Fruit fly (Drosophila melanogaster): ENCODE results near the gene CG14710.
A peak's percentile ranks its signal among the peaks of the same experiment; 100 is the strongest.

Gene CG14710

DNA sequence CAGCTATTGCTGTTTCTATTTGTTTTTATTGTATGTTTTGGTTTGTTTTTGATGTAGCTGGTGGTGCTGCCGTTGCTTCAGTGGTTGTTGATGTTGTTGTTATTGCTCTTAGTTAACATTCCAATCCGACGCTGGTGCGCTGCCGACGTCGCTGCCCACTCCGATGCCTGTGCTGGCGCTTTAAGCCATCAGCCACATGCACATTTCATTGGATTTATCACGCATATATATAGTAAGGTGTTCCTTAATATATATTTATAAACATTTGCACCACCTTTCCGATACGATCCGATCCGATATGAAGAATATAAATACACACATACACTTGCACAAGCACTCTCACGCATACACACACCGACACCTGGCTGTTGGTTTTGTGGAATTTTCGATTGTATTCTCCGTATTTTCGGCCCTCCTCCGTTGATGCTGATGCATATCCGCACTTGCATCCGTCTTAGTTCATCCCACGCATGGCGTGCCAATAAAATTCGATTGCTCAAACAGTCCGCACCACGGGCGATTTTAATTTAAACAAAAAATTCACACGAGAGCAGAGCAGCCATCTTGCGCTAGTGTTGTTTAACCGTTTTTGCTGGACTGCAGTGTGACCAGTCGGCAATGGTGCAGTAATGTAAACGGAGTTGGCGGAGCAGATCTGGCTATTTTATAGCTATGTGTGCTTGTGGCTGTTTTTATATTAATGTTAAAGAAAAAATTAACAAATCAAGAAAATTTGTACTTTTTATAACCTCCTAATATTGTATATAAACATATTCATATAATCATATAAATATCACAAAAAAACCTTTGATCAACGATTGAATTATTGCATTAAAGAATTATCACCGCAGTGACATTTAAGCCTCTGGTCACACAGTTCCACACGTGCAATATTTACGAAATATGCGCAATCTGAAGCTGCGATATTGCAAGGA, 30.5 kb downstream of the CG14710 start, which contains the start of the genes Csk and Elp1 (continued):
- TF ChIP-seq sisA (GFP tag; IDR thresholded peaks at IDR 0.05) (no peak; the same call in 1 of the 2 replicates), Asciz (GFP tag; optimal IDR thresholded peaks at IDR 0.05) (no peak), CG15514 (GFP tag; optimal IDR thresholded peaks at IDR 0.05) (peak; percentile 74), nom (GFP tag; optimal IDR thresholded peaks at IDR 0.05) (peak; percentile 44), HHEX (GFP tag; optimal IDR thresholded peaks at IDR 0.05) (peak; percentile 26), Nf-YA (GFP tag; IDR thresholded peaks at IDR 0.05) (no peak), CG16815 (GFP tag; optimal IDR thresholded peaks at IDR 0.05) (peak; percentile 31), CG18476 (GFP tag; optimal IDR thresholded peaks at IDR 0.05) (peak; percentile 28), CG17361 (GFP tag; IDR thresholded peaks at IDR 0.05) (peak; percentile 76), TFAM (GFP tag; optimal IDR thresholded peaks at IDR 0.05) (no peak), gt (GFP tag; IDR thresholded peaks at IDR 0.05) (no peak), CG42726 (GFP tag; IDR thresholded peaks at IDR 0.05; ENCODE audit: partially characterized antibody) (no peak), repo (GFP tag; optimal IDR thresholded peaks at IDR 0.05) (no peak), aop (GFP tag; IDR thresholded peaks at IDR 0.05) (no peak), CG33557 (GFP tag; optimal IDR thresholded peaks at IDR 0.05) (peak; percentile 40), CG10209 (GFP tag; optimal IDR thresholded peaks at IDR 0.05) (peak; percentile 52), hbn (GFP tag; IDR thresholded peaks at IDR 0.05; ENCODE audit: partially characterized antibody) (no peak), CG3726 (GFP tag; IDR thresholded peaks at IDR 0.05) (no peak), CG1024 (GFP tag; IDR thresholded peaks at IDR 0.05) (no peak), CG6654 (GFP tag; optimal IDR thresholded peaks at IDR 0.05) (no peak), Max (GFP tag; optimal IDR thresholded peaks at IDR 0.05) (peak; percentile 86), CG8924 (tag; optimal IDR thresholded peaks at IDR 0.05) (peak; percentile 62), slou (GFP tag; optimal IDR thresholded peaks at IDR 0.05) (peak; percentile 37), CG2889 (GFP tag; IDR thresholded peaks at IDR 0.05) (no peak), CG6854 (GFP tag; optimal IDR thresholded peaks at IDR 0.05) (no peak), crc (GFP tag; optimal IDR thresholded peaks at IDR 0.05) (no peak), CG14441 (GFP tag; IDR thresholded peaks at IDR 0.05) (peak; percentile 44; the same call in 1 of the 2 replicates), Bdp1 (GFP tag; optimal IDR thresholded peaks at IDR 0.05) (peak; percentile 48), CG15601 (tag; optimal IDR thresholded peaks at IDR 0.05) (peak; percentile 64), CG18011 (GFP tag; optimal IDR thresholded peaks at IDR 0.05) (no peak), run (tag; optimal IDR thresholded peaks at IDR 0.05) (peak; percentile 18), CG6689 (GFP tag; IDR thresholded peaks at IDR 0.05) (no peak), gcm2 (GFP tag; optimal IDR thresholded peaks at IDR 0.05) (no peak), Usf (GFP tag; optimal IDR thresholded peaks at IDR 0.05) (no peak), Optix (GFP tag; IDR thresholded peaks at IDR 0.05) (no peak), rib (GFP tag; IDR thresholded peaks at IDR 0.05) (no peak), D19A (tag; optimal IDR thresholded peaks at IDR 0.05) (no peak), trh (GFP tag; optimal IDR thresholded peaks at IDR 0.05) (no peak), D19B (GFP tag; optimal IDR thresholded peaks at IDR 0.05) (no peak), Drgx (GFP tag; IDR thresholded peaks at IDR 0.05) (no peak), tio (GFP tag; optimal IDR thresholded peaks at IDR 0.05) (no peak), row (GFP tag; IDR thresholded peaks at IDR 0.05) (peak; percentile 91), CG8281 (tag; optimal IDR thresholded peaks at IDR 0.05) (peak; percentile 5), sna (GFP tag; IDR thresholded peaks at IDR 0.05; ENCODE audit: partially characterized antibody) (no peak), pb (GFP tag; optimal IDR thresholded peaks at IDR 0.05) (no peak), org-1 (GFP tag; optimal IDR thresholded peaks at IDR 0.05) (no peak), CG9817 (tag; optimal IDR thresholded peaks at IDR 0.05) (peak; percentile 58), maf-S (GFP tag; optimal IDR thresholded peaks at IDR 0.05) (no peak), tgo (GFP tag; IDR thresholded peaks at IDR 0.05) (peak; percentile 50)
